Worm (Caenorhabditis elegans) whole organism, L4 larva: ENCODE measurements around the gene meg-4.

Experiments used
- daf-8 ChIP-seq: fragments of 200-800 bp; sonication (Bioruptor generic); IDR thresholded peaks from 2 replicates; pipeline ENCODE4 v1.3.6; 2022; ENCODE audit warnings: missing genetic modification characterization, missing compliant biosample characterization
- pha-4 ChIP-seq, 2 experiments: fragments of 150-350 bp in 1 of 2; fragments of 200-800 bp in 1 of 2; sonication (Bioruptor generic) in 1 of 2; IDR thresholded peaks in 1 of 2; optimal IDR thresholded peaks in 1 of 2; 2 replicates each; pipeline versions ENCODE4 v1.3.6 to Lab custom; 2014 to 2022; ENCODE audit warnings: missing genetic modification characterization in 2 of 2, missing genetic modification reagents in 2 of 2, missing biosample characterization in 1 of 2, missing compliant biosample characterization in 1 of 2
- pqm-1 ChIP-seq: sonication (generic microtip); optimal IDR thresholded peaks from 2 replicates; lab custom pipeline; 2017; ENCODE audit warnings: missing biosample characterization, missing genetic modification characterization
- unc-62 ChIP-seq, 3 experiments: fragments of 150-350 bp in 1 of 3; sonication (generic microtip); optimal IDR thresholded peaks in 2 of 3; peaks in 1 of 3; 1 replicate in 1 of 3; 2 replicates in 2 of 3; lab custom pipeline; 2014 to 2017; ENCODE audit warnings: missing biosample characterization in 3 of 3, missing genetic modification characterization in 3 of 3, missing genetic modification reagents in 3 of 3, missing genotype in 1 of 3

- TF ChIP-seq pha-4 (GFP tag; IDR thresholded peaks at IDR 0.05; lab: Robert Waterston, UW) (no peak), pha-4 (tag; optimal IDR thresholded peaks at IDR 0.05; lab: Kevin White, UChicago) (no peak), daf-8 (GFP tag; lab: Robert Waterston, UW) (no peak), unc-62 (GFP tag; optimal IDR thresholded peaks at IDR 0.05 in 1 of 2; lab: Kevin White, UChicago) (no peak), unc-62 (tag; optimal IDR thresholded peaks at IDR 0.05; lab: Kevin White, UChicago) (no peak), pqm-1 (tag; lab: Kevin White, UChicago) (no peak)
Observed at ce11 chrX:1654146-1654545, 28.6 kb upstream of the meg-4 start, which contains the start of gene ZK380.6.
